Worm (Caenorhabditis elegans): ENCODE measurements around the gene F23F12.3.

F23F12.3 gene

ce11 chrIII:6492807-6493206, 7.5 kb upstream of the F23F12.3 start, which contains the start of gene srb-11:
TSS of gene srb-11 (minus strand) at chrIII:6492907.
- TF ChIP-seq ztf-26 (tag; optimal IDR thresholded peaks at IDR 0.05) (no peak), lsy-27 (tag; optimal IDR thresholded peaks at IDR 0.05; ENCODE audit: borderline replicate concordance, insufficient read depth) (no peak), madf-8 (GFP tag; conservative IDR thresholded peaks at IDR 0.05) (no peak), Y53F4B.3 (GFP tag; IDR thresholded peaks at IDR 0.05) (no peak), B0261.1 (tag; optimal IDR thresholded peaks at IDR 0.05) (no peak), B0019.2 (GFP tag; conservative IDR thresholded peaks at IDR 0.05) (no peak)

ce11 chrIII:6495191-6495723, 5.1 kb upstream of the F23F12.3 start, which contains the start of gene F23F12.13:
TSS of gene F23F12.13 (plus strand) at chrIII:6495673.
- TF ChIP-seq nhr-80 (tag; optimal IDR thresholded peaks at IDR 0.05) = peak; percentile 54
- TF ChIP-seq attf-5 (GFP tag; optimal IDR thresholded peaks at IDR 0.05) = no peak
- no peak for TF ChIP-seq ztf-28 (GFP tag; IDR thresholded peaks at IDR 0.05)

ce11 chrIII:6498176-6498575, 2.1 kb upstream of the F23F12.3 start, which contains the start of gene sdz-15:
TSS of gene sdz-15 (plus strand) at chrIII:6498476.
- TF ChIP-seq B0336.3 (GFP tag; IDR thresholded peaks at IDR 0.05) (no peak), F57A8.1 (GFP tag; optimal IDR thresholded peaks at IDR 0.05) (no peak)

ce11 chrIII:6499102-6499501, 1.2 kb upstream of the F23F12.3 start:
- TF ChIP-seq F49E8.2 (tag; optimal IDR thresholded peaks at IDR 0.05; ENCODE audit: insufficient read depth) (no peak), Y67H2A.10 (GFP tag; conservative IDR thresholded peaks at IDR 0.05) (no peak), Y53F4B.3 (GFP tag; IDR thresholded peaks at IDR 0.05) (no peak), Y53G8AR.9 (GFP tag; conservative IDR thresholded peaks at IDR 0.05) (no peak), unc-62 (GFP tag; optimal IDR thresholded peaks at IDR 0.05) (no peak), tlf-1 (GFP tag; optimal IDR thresholded peaks at IDR 0.05) (no peak), lin-26 (GFP tag; IDR thresholded peaks at IDR 0.05) (no peak), K12H6.12 (tag; optimal IDR thresholded peaks at IDR 0.05) (no peak), gei-17 (GFP tag; optimal IDR thresholded peaks at IDR 0.05) (no peak), B0035.1 (tag; optimal IDR thresholded peaks at IDR 0.05) (no peak), Y95B8A.8 (GFP tag; IDR thresholded peaks at IDR 0.05) (no peak), F52B5.7 (tag; optimal IDR thresholded peaks at IDR 0.05) (no peak), dox-1 (GFP tag; IDR thresholded peaks at IDR 0.05) (no peak)

ce11 chrIII:6504157-6504556, 3.8 kb downstream of the F23F12.3 start:
- TF ChIP-seq attf-3 (GFP tag; conservative IDR thresholded peaks at IDR 0.05) = peak; percentile 79

ce11 chrIII:6507832-6508231, 7.5 kb downstream of the F23F12.3 start, which contains the start of gene F23F12.12:
TSS of gene F23F12.12 (plus strand) at chrIII:6508132.
- TF ChIP-seq madf-3 (GFP tag; IDR thresholded peaks at IDR 0.05) = no peak
- TF ChIP-seq Y67H2A.10 (GFP tag; conservative IDR thresholded peaks at IDR 0.05) = no peak
- TF ChIP-seq sdz-38 (tag; optimal IDR thresholded peaks at IDR 0.05) = no peak
- TF ChIP-seq madf-10 (tag; optimal IDR thresholded peaks at IDR 0.05) = no peak
- TF ChIP-seq ceh-91 (GFP tag; IDR thresholded peaks at IDR 0.05) = no peak
- no peak for TF ChIP-seq nhr-179 (tag; optimal IDR thresholded peaks at IDR 0.05)
- TF ChIP-seq F33H1.4 (GFP tag; IDR thresholded peaks at IDR 0.05) = no peak
- no peak for TF ChIP-seq B0019.2 (GFP tag; conservative IDR thresholded peaks at IDR 0.05)
- no peak for TF ChIP-seq ccch-3 (GFP tag; optimal IDR thresholded peaks at IDR 0.05)
- no peak for TF ChIP-seq bed-1 (GFP tag; IDR thresholded peaks at IDR 0.05)
- TF ChIP-seq ZK185.1 (tag; optimal IDR thresholded peaks at IDR 0.05; ENCODE audit: poor library complexity, severe bottlenecking) = no peak
- no peak for TF ChIP-seq dpl-1 (GFP tag; optimal IDR thresholded peaks at IDR 0.05)
- TF ChIP-seq K12H6.12 (tag; optimal IDR thresholded peaks at IDR 0.05) = no peak
- TF ChIP-seq Y95B8A.8 (GFP tag; IDR thresholded peaks at IDR 0.05) = no peak
